Worm (Caenorhabditis elegans) whole organism, midembryonic: ENCODE data around the gene kin-34.

ENCODE experiments used
- flt-1 ChIP-seq: fragments of 200-800 bp; sonication (Bioruptor generic); IDR thresholded peaks from 2 replicates; pipeline ENCODE4 v1.3.6; 2022; ENCODE audit warnings: missing genetic modification characterization, missing compliant biosample characterization
- klf-2 ChIP-seq: fragments of 200-800 bp; sonication (Bioruptor generic); conservative IDR thresholded peaks from 2 replicates; pipeline ENCODE4 v1.3.6; 2022; ENCODE audit warnings: missing genetic modification reagents, missing genetic modification characterization, missing compliant biosample characterization

DNA sequence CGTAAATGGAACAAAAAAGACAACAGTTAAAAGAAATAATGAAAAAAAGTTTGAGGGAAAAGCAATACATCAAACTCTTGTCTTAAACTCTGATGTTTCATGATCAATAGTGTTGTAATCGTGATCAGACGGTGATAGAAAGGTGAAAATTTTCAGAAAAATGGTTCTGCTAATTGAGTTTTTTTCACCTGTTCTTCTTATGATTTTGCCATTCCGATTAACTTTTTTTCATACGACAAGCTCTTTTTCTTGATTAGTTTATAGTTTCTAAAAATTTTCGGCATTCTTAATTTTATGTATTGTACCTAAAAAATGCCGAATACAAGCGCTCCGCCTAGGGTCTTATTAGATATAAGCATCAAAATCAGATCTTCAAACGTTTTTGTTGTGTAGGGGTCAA, 30.3 kb downstream of the kin-34 start:
- TF ChIP-seq flt-1 (GFP tag; lab: Robert Waterston, UW) (no peak), klf-2 (no peak)
